Worm (Caenorhabditis elegans) whole organism, early embryonic: ENCODE measurements around the gene hst-1.

Experiments used
- B0310.2 ChIP-seq: sonication (generic microtip); optimal IDR thresholded peaks from 2 replicates; lab custom pipeline; 2016; ENCODE audit warnings: mild to moderate bottlenecking, missing genetic modification characterization, missing compliant biosample characterization
- F13C5.2 ChIP-seq: sonication (generic microtip); optimal IDR thresholded peaks from 2 replicates; lab custom pipeline; 2017; ENCODE audit warnings: mild to moderate bottlenecking, missing genetic modification characterization, inconsistent platforms, missing compliant biosample characterization
- aly-1 ChIP-seq: sonication (generic microtip); optimal IDR thresholded peaks from 2 replicates; lab custom pipeline; 2016; ENCODE audit warnings: missing genetic modification characterization, missing compliant biosample characterization
- ama-1 ChIP-seq: fragments of 150-350 bp; optimal IDR thresholded peaks from 2 replicates; lab custom pipeline; 2014
- ceh-13 ChIP-seq: fragments of 200-800 bp; sonication (Bioruptor generic); optimal IDR thresholded peaks from 2 replicates; lab custom pipeline; 2018; ENCODE audit warnings: mild to moderate bottlenecking, missing genetic modification characterization, missing compliant biosample characterization
- ceh-36 ChIP-seq: sonication (generic microtip); optimal IDR thresholded peaks from 2 replicates; lab custom pipeline; 2016; ENCODE audit warnings: missing genetic modification characterization, inconsistent platforms, missing compliant biosample characterization
- ets-7 ChIP-seq: sonication (generic microtip); optimal IDR thresholded peaks from 2 replicates; lab custom pipeline; 2016; ENCODE audit warnings: missing genotype, missing genetic modification characterization, missing compliant biosample characterization
- flt-1 ChIP-seq: fragments of 200-800 bp; sonication (Bioruptor generic); IDR thresholded peaks from 2 replicates; pipeline ENCODE4 v1.3.6; 2022; ENCODE audit warnings: missing genetic modification characterization, missing compliant biosample characterization
- hmbx-1 ChIP-seq: sonication (generic microtip); optimal IDR thresholded peaks from 2 replicates; lab custom pipeline; 2016; ENCODE audit warnings: mild to moderate bottlenecking, missing genetic modification characterization, missing compliant biosample characterization
- hmg-4 ChIP-seq: fragments of 200-800 bp; sonication (Bioruptor generic); optimal IDR thresholded peaks from 2 replicates; lab custom pipeline; 2018; ENCODE audit warnings: mild to moderate bottlenecking, missing genetic modification characterization, missing compliant biosample characterization
- hnd-1 ChIP-seq: sonication (generic microtip); optimal IDR thresholded peaks from 2 replicates; lab custom pipeline; 2016; ENCODE audit warnings: missing genetic modification characterization, missing compliant biosample characterization
- pes-1 ChIP-seq: fragments of 200-800 bp; sonication (Bioruptor generic); IDR thresholded peaks from 2 replicates; pipeline ENCODE4 v1.3.6; 2022; ENCODE audit warnings: missing genetic modification reagents, missing genetic modification characterization, missing compliant biosample characterization
- scrt-1 ChIP-seq: fragments of 200-800 bp; sonication (Bioruptor generic); IDR thresholded peaks from 2 replicates; pipeline ENCODE4 v1.3.6; 2022; ENCODE audit warnings: missing genetic modification characterization, missing compliant biosample characterization
- sea-1 ChIP-seq: fragments of 200-800 bp; sonication (Bioruptor generic); conservative IDR thresholded peaks from 2 replicates; pipeline ENCODE4 v1.3.6; 2022; ENCODE audit warnings: missing genetic modification characterization, missing compliant biosample characterization
- tbx-11 ChIP-seq: fragments of 200-800 bp; sonication (Bioruptor generic); IDR thresholded peaks from 2 replicates; pipeline ENCODE4 v1.3.6; 2022; ENCODE audit warnings: missing genetic modification characterization, missing compliant biosample characterization
- tbx-37 ChIP-seq: fragments of 200-800 bp; sonication (Bioruptor generic); conservative IDR thresholded peaks from 2 replicates; pipeline ENCODE4 v1.3.6; 2022; ENCODE audit warnings: missing genetic modification reagents, missing genetic modification characterization, missing compliant biosample characterization
- tra-4 ChIP-seq: sonication (generic microtip); optimal IDR thresholded peaks from 2 replicates; lab custom pipeline; 2017; ENCODE audit warnings: missing genetic modification characterization, missing compliant biosample characterization

Gene hst-1

ce11 chrIV:8651835-8652234 lies 39.5 kb downstream of the hst-1 start, which contains the start of gene C49C8.8:
Gene C49C8.8, plus strand, starts transcription at chrIV:8652135.
- TF ChIP-seq ets-7 (no peak), flt-1 (GFP tag; lab: Robert Waterston, UW) (no peak), F13C5.2 (no peak), B0310.2 (no peak), pes-1 (GFP tag; lab: Robert Waterston, UW) (no peak), aly-1 (tag; lab: Kevin White, UChicago) (no peak), scrt-1 (GFP tag; lab: Robert Waterston, UW) (no peak), hmg-4 (GFP tag; lab: Kevin White, UChicago) (no peak), tbx-37 (GFP tag; lab: Robert Waterston, UW) (no peak), ceh-13 (GFP tag; lab: Kevin White, UChicago) (no peak), tra-4 (tag; lab: Kevin White, UChicago) (no peak), ama-1 (no peak), sea-1 (no peak), hmbx-1 (tag; lab: Kevin White, UChicago) (no peak), ceh-36 (tag; lab: Kevin White, UChicago) (no peak), tbx-11 (no peak)

ce11 chrIV:8650696-8651095 lies 40.6 kb downstream of the hst-1 start, which contains the start of gene C49C8.2:
Gene C49C8.2, plus strand, starts transcription at chrIV:8651088.
- TF ChIP-seq flt-1 (GFP tag; lab: Robert Waterston, UW) (no peak), aly-1 (tag; lab: Kevin White, UChicago) (no peak), scrt-1 (GFP tag; lab: Robert Waterston, UW) (no peak), ama-1 (no peak)

- TF ChIP-seq tbx-37 (GFP tag; lab: Robert Waterston, UW) (no peak), B0310.2 (no peak), ama-1 (no peak), tbx-11 (no peak), scrt-1 (GFP tag; lab: Robert Waterston, UW) (no peak), ceh-13 (GFP tag; lab: Kevin White, UChicago) (no peak), sea-1 (no peak), pes-1 (GFP tag; lab: Robert Waterston, UW) (no peak), hmg-4 (GFP tag; lab: Kevin White, UChicago) (no peak), flt-1 (GFP tag; lab: Robert Waterston, UW) (no peak), hmbx-1 (tag; lab: Kevin White, UChicago) (no peak), tra-4 (tag; lab: Kevin White, UChicago) (no peak), F13C5.2 (no peak), ceh-36 (tag; lab: Kevin White, UChicago) (no peak), aly-1 (tag; lab: Kevin White, UChicago) (no peak), hnd-1 (tag; lab: Kevin White, UChicago) (no peak)
These were observed 42.8 kb downstream of the hst-1 start, which contains the start of gene cyp-33E1 for ce11 chrIV:8648502-8648901. Gene cyp-33E1, minus strand, starts transcription at chrIV:8648602.

DNA sequence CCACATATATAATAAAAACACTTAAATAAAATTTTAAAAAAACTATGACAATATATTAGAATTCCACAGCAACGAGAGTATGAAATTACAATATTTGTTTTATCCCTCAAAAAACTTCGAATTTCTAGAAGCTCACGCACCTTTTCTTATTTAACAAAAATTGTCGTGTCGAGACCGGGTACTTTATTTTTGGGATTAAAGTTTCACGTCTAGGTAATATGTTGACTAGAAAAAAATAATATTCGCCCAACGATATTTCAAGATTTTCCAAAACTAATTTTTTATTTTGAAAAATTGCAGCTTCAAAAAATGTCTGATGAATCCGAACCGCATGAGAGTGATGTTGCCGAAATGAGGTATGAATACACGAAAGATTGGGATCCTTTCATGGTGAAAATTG lies 46.9 kb downstream of the hst-1 start, which contains the start of gene C49C8.3:
C49C8.3 (plus strand) TSS at position 301 of the 400 bp plus-strand sequence.
- TF ChIP-seq ama-1 (no peak), tbx-11 (no peak)

DNA sequence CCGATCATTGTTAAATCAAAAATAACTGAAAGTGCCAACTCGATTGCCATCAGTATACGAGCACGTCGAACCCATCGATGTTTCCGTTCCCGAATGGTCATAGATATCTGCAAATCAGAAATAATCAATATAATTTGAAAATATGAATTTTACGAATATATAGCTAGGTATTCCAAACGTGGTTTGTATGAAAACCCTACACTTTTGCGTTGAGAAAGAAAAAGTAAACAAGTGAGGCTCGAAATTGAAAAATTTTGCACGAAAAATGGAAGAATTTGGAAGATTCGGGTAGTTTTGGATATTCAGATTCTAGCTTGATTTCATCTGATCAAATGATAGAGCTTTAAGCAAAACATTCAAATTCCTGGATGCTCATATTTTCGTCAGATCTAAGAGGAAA lies 52.6 kb downstream of the hst-1 start, which contains the start of gene F42A9.9:
F42A9.9 (minus strand) TSS at position 101 of the 400 bp plus-strand sequence.
- TF ChIP-seq ceh-13 (GFP tag; lab: Kevin White, UChicago): no peak
- TF ChIP-seq F13C5.2: no peak
- no peak for TF ChIP-seq scrt-1 (GFP tag; lab: Robert Waterston, UW)
- TF ChIP-seq hnd-1 (tag; lab: Kevin White, UChicago): no peak
- no peak for TF ChIP-seq pes-1 (GFP tag; lab: Robert Waterston, UW)
